Worm (Caenorhabditis elegans): ENCODE results near the gene F58D2.5.

- TF ChIP-seq tab-1 (GFP tag; IDR thresholded peaks at IDR 0.05) (no peak), klf-2 (GFP tag; conservative IDR thresholded peaks at IDR 0.05) (no peak), flt-1 (GFP tag; IDR thresholded peaks at IDR 0.05) (no peak), med-1 (GFP tag; optimal IDR thresholded peaks at IDR 0.05; ENCODE audit: insufficient read depth) (no peak), cog-1 (tag; optimal IDR thresholded peaks at IDR 0.05) (no peak), ztf-23 (GFP tag; IDR thresholded peaks at IDR 0.05) (no peak), ref-1 (GFP tag; conservative IDR thresholded peaks at IDR 0.05) (no peak)
Measured at ce11 chrIV:13204037-13204436, 10.9 kb upstream of the F58D2.5 start, which contains the start of gene ced-3.

Measured in whole organism, midembryonic.